Worm (Caenorhabditis elegans) whole organism, L4 larva: ENCODE data around the gene W03G11.2.

ENCODE experiments used
- F44E2.7 ChIP-seq: fragments of 200-800 bp; sonication (Bioruptor generic); IDR thresholded peaks from 2 replicates; pipeline ENCODE4 v2.1.2; 2022; ENCODE audit warnings: missing genetic modification characterization, missing compliant biosample characterization
- Y105C5A.15 ChIP-seq: fragments of 200-800 bp; sonication (Bioruptor generic); IDR thresholded peaks from 2 replicates; pipeline ENCODE4 v1.3.6; 2022; ENCODE audit warnings: missing genetic modification characterization, missing compliant biosample characterization
- aly-2 ChIP-seq: sonication (generic microtip); optimal IDR thresholded peaks from 2 replicates; lab custom pipeline; 2018; ENCODE audit warnings: missing biosample characterization, missing genetic modification characterization
- fkh-10 ChIP-seq: fragments of 150-350 bp; optimal IDR thresholded peaks from 2 replicates; lab custom pipeline; 2014; ENCODE audit warnings: missing biosample characterization, missing genetic modification reagents, missing genetic modification characterization
- lin-39 ChIP-seq: fragments of 150-350 bp; optimal IDR thresholded peaks from 2 replicates; lab custom pipeline; 2014; ENCODE audit warnings: missing biosample characterization, missing genetic modification reagents, missing genetic modification characterization
- lsy-2 ChIP-seq, 2 experiments: fragments of 150-350 bp in 1 of 2; sonication (generic microtip) in 1 of 2; optimal IDR thresholded peaks; 2 replicates each; lab custom pipeline; 2014 to 2017; ENCODE audit warnings: missing biosample characterization in 2 of 2, missing genetic modification characterization in 2 of 2
- nhr-11 ChIP-seq: fragments of 150-350 bp; optimal IDR thresholded peaks from 2 replicates; lab custom pipeline; 2014; ENCODE audit warnings: missing biosample characterization, missing genetic modification characterization
- nhr-25 ChIP-seq: sonication (generic microtip); optimal IDR thresholded peaks from 2 replicates; lab custom pipeline; 2017; ENCODE audit warnings: missing genetic modification characterization, mild to moderate bottlenecking, missing compliant biosample characterization, antibody characterized with exemption, moderate library complexity, borderline replicate concordance; ENCODE audit not compliant: insufficient read depth
- nhr-77 ChIP-seq: fragments of 150-350 bp; optimal IDR thresholded peaks from 2 replicates; lab custom pipeline; 2014; ENCODE audit warnings: missing biosample characterization, missing genetic modification characterization
- sdz-12 ChIP-seq: fragments of 200-800 bp; sonication (Bioruptor generic); optimal IDR thresholded peaks from 2 replicates; lab custom pipeline; 2018; ENCODE audit warnings: mild to moderate bottlenecking, missing genetic modification characterization, missing compliant biosample characterization
- skn-1 ChIP-seq: fragments of 150-350 bp; optimal IDR thresholded peaks from 2 replicates; lab custom pipeline; 2014; ENCODE audit warnings: missing biosample characterization, missing genetic modification characterization
- ztf-11 ChIP-seq: fragments of 150-350 bp; optimal IDR thresholded peaks from 2 replicates; lab custom pipeline; 2014; ENCODE audit warnings: missing biosample characterization, missing genetic modification characterization

DNA sequence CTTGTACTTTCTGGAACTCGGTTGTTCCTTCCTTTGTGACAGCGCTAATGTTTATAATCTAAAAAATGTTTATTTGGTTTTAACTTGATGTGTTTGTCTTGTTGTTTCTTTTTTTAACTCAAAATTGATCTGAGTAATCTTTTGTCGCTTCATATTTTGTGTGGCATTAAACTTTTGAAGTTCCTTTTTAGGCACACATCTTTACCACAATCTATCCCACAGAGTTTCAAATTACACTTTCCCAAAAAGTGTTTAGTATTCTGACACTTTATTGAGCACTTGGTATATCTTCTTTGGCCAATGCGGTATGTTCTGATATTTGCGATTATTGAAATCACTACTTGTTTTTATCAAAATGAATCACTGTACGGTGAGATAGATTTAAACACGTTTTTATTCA, 16.9 kb upstream of the W03G11.2 start, which contains the start of gene lgc-18:
- TF ChIP-seq nhr-25 (tag; lab: Kevin White, UChicago) (no peak), nhr-11 (tag; lab: Kevin White, UChicago) (no peak), fkh-10 (GFP tag; lab: Kevin White, UChicago) (no peak), aly-2 (tag; lab: Kevin White, UChicago) (no peak), sdz-12 (GFP tag; lab: Kevin White, UChicago) (no peak), skn-1 (no peak), ztf-11 (no peak), lin-39 (tag; lab: Kevin White, UChicago) (no peak), Y105C5A.15 (GFP tag; lab: Robert Waterston, UW) (no peak), nhr-77 (tag; lab: Kevin White, UChicago) (no peak), lsy-2 (tag; optimal IDR thresholded peaks at IDR 0.05; lab: Kevin White, UChicago) (no peak), F44E2.7 (GFP tag; lab: Robert Waterston, UW) (no peak)
